Fruit fly (Drosophila melanogaster) whole organism, embryonic: ENCODE measurements around the gene CG10841.

Experiments
- Bdp1 ChIP-seq: fragments of 200-800 bp; sonication (Bioruptor generic); optimal IDR thresholded peaks from 3 replicates; lab custom pipeline; 2016; ENCODE audit warnings: missing biosample characterization, missing genetic modification characterization
- BtbVII ChIP-seq: fragments of 200-800 bp; sonication (Bioruptor generic); optimal IDR thresholded peaks from 3 replicates; lab custom pipeline; 2017; ENCODE audit warnings: missing biosample characterization, mild to moderate bottlenecking, missing genetic modification characterization
- CG1024 ChIP-seq: fragments of 200-800 bp; sonication (Bioruptor generic); IDR thresholded peaks from 2 replicates; pipeline ENCODE4 v1.3.6; 2022; ENCODE audit warnings: missing biosample characterization, missing genetic modification characterization
- CG10274 ChIP-seq: fragments of 200-800 bp; sonication (Bioruptor generic); optimal IDR thresholded peaks from 3 replicates; lab custom pipeline; 2017; ENCODE audit warnings: missing biosample characterization, mild to moderate bottlenecking, missing genetic modification characterization
- CG10543 ChIP-seq: fragments of 200-800 bp; sonication (Bioruptor generic); optimal IDR thresholded peaks from 3 replicates; lab custom pipeline; 2017; ENCODE audit warnings: missing biosample characterization, mild to moderate bottlenecking, missing genetic modification characterization, moderate library complexity
- CG12942 ChIP-seq: fragments of 200-800 bp; sonication (Bioruptor generic); optimal IDR thresholded peaks from 3 replicates; lab custom pipeline; 2016; ENCODE audit warnings: missing biosample characterization, missing genetic modification characterization
- CG13775 ChIP-seq: fragments of 200-800 bp; sonication (Bioruptor generic); optimal IDR thresholded peaks from 3 replicates; lab custom pipeline; 2017; ENCODE audit warnings: missing biosample characterization, mild to moderate bottlenecking, missing genetic modification characterization
- CG15479 ChIP-seq: fragments of 200-800 bp; sonication (Bioruptor generic); optimal IDR thresholded peaks from 3 replicates; lab custom pipeline; 2019; ENCODE audit warnings: missing biosample characterization, mild to moderate bottlenecking, missing genetic modification characterization, moderate library complexity
- CG17361 ChIP-seq: fragments of 200-800 bp; sonication (Bioruptor generic); IDR thresholded peaks from 3 replicates; pipeline ENCODE4 v1.3.6; 2022; ENCODE audit warnings: missing biosample characterization, missing genetic modification characterization
- CG17802 ChIP-seq: fragments of 200-800 bp; sonication (Bioruptor generic); optimal IDR thresholded peaks from 2 replicates; lab custom pipeline; 2018; ENCODE audit warnings: missing biosample characterization, mild to moderate bottlenecking, missing genetic modification characterization, moderate library complexity
- CG17829 ChIP-seq: fragments of 200-800 bp; optimal IDR thresholded peaks from 2 replicates; lab custom pipeline; 2019; ENCODE audit warnings: missing biosample characterization, mild to moderate bottlenecking, missing genetic modification characterization, moderate library complexity
- CG17912 ChIP-seq: fragments of 200-800 bp; sonication (Bioruptor generic); optimal IDR thresholded peaks from 2 replicates; lab custom pipeline; 2018; ENCODE audit warnings: missing biosample characterization, mild to moderate bottlenecking, missing genetic modification characterization
- CG2875 ChIP-seq: fragments of 200-800 bp; sonication (Bioruptor generic); optimal IDR thresholded peaks from 2 replicates; lab custom pipeline; 2017; ENCODE audit warnings: missing biosample characterization, mild to moderate bottlenecking, missing genetic modification characterization, missing genetic modification reagents
- CG30403 ChIP-seq: fragments of 200-800 bp; sonication (Bioruptor generic); optimal IDR thresholded peaks from 3 replicates; lab custom pipeline; 2016; ENCODE audit warnings: missing biosample characterization, missing genetic modification characterization
- CG30431 ChIP-seq: fragments of 200-800 bp; sonication (Bioruptor generic); optimal IDR thresholded peaks from 2 replicates; lab custom pipeline; 2017; ENCODE audit warnings: missing biosample characterization, missing genetic modification characterization
- CG33213 ChIP-seq: fragments of 200-800 bp; sonication (Bioruptor generic); optimal IDR thresholded peaks from 3 replicates; lab custom pipeline; 2016; ENCODE audit warnings: missing biosample characterization, missing genetic modification characterization
- CG3995 ChIP-seq: fragments of 200-800 bp; sonication (Bioruptor generic); optimal IDR thresholded peaks from 3 replicates; lab custom pipeline; 2016; ENCODE audit warnings: missing biosample characterization, missing genetic modification characterization
- CG5245 ChIP-seq: fragments of 200-800 bp; sonication (Bioruptor generic); optimal IDR thresholded peaks from 3 replicates; lab custom pipeline; 2016; ENCODE audit warnings: missing biosample characterization, missing genetic modification characterization
- Elba2 ChIP-seq: fragments of 200-800 bp; sonication (Bioruptor generic); optimal IDR thresholded peaks from 3 replicates; lab custom pipeline; 2016; ENCODE audit warnings: missing biosample characterization, missing genetic modification characterization
- Fer1 ChIP-seq: fragments of 200-800 bp; sonication (Bioruptor generic); optimal IDR thresholded peaks from 2 replicates; lab custom pipeline; 2017; ENCODE audit warnings: missing biosample characterization, mild to moderate bottlenecking, missing genetic modification characterization
- Fer3 ChIP-seq: fragments of 200-800 bp; sonication (Bioruptor generic); optimal IDR thresholded peaks from 2 replicates; lab custom pipeline; 2018; ENCODE audit warnings: missing biosample characterization, mild to moderate bottlenecking, missing genetic modification characterization, moderate library complexity
- H2.0 ChIP-seq: fragments of 200-800 bp; sonication (Bioruptor generic); IDR thresholded peaks from 2 replicates; pipeline ENCODE4 v1.3.6; 2022; ENCODE audit warnings: missing biosample characterization, missing genetic modification characterization
- HLH54F ChIP-seq: fragments of 200-800 bp; sonication (Bioruptor generic); optimal IDR thresholded peaks from 3 replicates; lab custom pipeline; 2016; ENCODE audit warnings: missing biosample characterization, missing genetic modification characterization
- Hand ChIP-seq: fragments of 200-800 bp; sonication (Bioruptor generic); optimal IDR thresholded peaks from 2 replicates; lab custom pipeline; 2017; ENCODE audit warnings: mild to moderate bottlenecking, missing biosample characterization, missing genetic modification reagents, missing genetic modification characterization
- Hsf ChIP-seq: fragments of 200-800 bp; sonication (Bioruptor generic); optimal IDR thresholded peaks from 3 replicates; lab custom pipeline; 2016; ENCODE audit warnings: missing biosample characterization, missing genetic modification characterization
- NC2α ChIP-seq: fragments of 200-800 bp; sonication (Bioruptor generic); optimal IDR thresholded peaks from 2 replicates; lab custom pipeline; 2016; ENCODE audit warnings: missing biosample characterization, missing genetic modification characterization
- NC2β ChIP-seq: fragments of 200-800 bp; sonication (Bioruptor generic); optimal IDR thresholded peaks from 2 replicates; lab custom pipeline; 2016; ENCODE audit warnings: missing biosample characterization, missing genetic modification characterization
- Oli ChIP-seq: fragments of 200-800 bp; sonication (Bioruptor generic); optimal IDR thresholded peaks from 2 replicates; lab custom pipeline; 2018; ENCODE audit warnings: missing biosample characterization, mild to moderate bottlenecking, missing genetic modification characterization, moderate library complexity
- Opbp ChIP-seq: fragments of 200-800 bp; sonication (Bioruptor generic); IDR thresholded peaks from 3 replicates; pipeline ENCODE4 v1.3.6; 2022; ENCODE audit warnings: missing biosample characterization, missing genetic modification characterization; ENCODE audit not compliant: partially characterized antibody
- Rfx ChIP-seq: fragments of 200-800 bp; sonication (Bioruptor generic); IDR thresholded peaks from 2 replicates; pipeline ENCODE4 v1.3.6; 2022; ENCODE audit warnings: missing biosample characterization, missing genetic modification characterization
- Rx ChIP-seq: fragments of 200-800 bp; sonication (Bioruptor generic); IDR thresholded peaks from 2 replicates; pipeline ENCODE4 v1.3.6; 2022; ENCODE audit warnings: missing biosample characterization, missing genetic modification characterization
- Sin3A ChIP-seq: fragments of >200 bp; optimal IDR thresholded peaks from 2 replicates; lab custom pipeline; 2018
- Spps ChIP-seq: fragments of 200-800 bp; sonication (Bioruptor generic); optimal IDR thresholded peaks from 2 replicates; lab custom pipeline; 2018; ENCODE audit warnings: missing biosample characterization, mild to moderate bottlenecking, missing genetic modification characterization
- Trl ChIP-seq, 3 experiments: fragments of >200 bp in 2 of 3; fragments of 200-800 bp in 1 of 3; sonication (Bioruptor generic) in 1 of 3; optimal IDR thresholded peaks; 2 replicates in 1 of 3; 3 replicates in 2 of 3; lab custom pipeline; 2016 to 2017; ENCODE audit warnings: missing biosample characterization in 1 of 3, missing genetic modification characterization in 1 of 3
- YL-1 ChIP-seq: fragments of 200-800 bp; sonication (Bioruptor generic); optimal IDR thresholded peaks from 3 replicates; lab custom pipeline; 2017; ENCODE audit warnings: missing biosample characterization, mild to moderate bottlenecking, missing genetic modification characterization
- ci ChIP-seq: fragments of 200-800 bp; sonication (Bioruptor generic); IDR thresholded peaks from 3 replicates; pipeline ENCODE4 v1.3.6; 2022; ENCODE audit warnings: missing biosample characterization, missing genetic modification characterization
- crc ChIP-seq: fragments of 200-800 bp; sonication (Bioruptor generic); optimal IDR thresholded peaks from 2 replicates; lab custom pipeline; 2016; ENCODE audit warnings: missing biosample characterization, missing genetic modification characterization
- eyg ChIP-seq: fragments of 200-800 bp; sonication (Bioruptor generic); optimal IDR thresholded peaks from 3 replicates; lab custom pipeline; 2016; ENCODE audit warnings: missing biosample characterization, missing genetic modification characterization
- fu2 ChIP-seq: fragments of 200-800 bp; sonication (Bioruptor generic); optimal IDR thresholded peaks from 2 replicates; lab custom pipeline; 2016; ENCODE audit warnings: missing biosample characterization, missing genetic modification characterization
- gsb ChIP-seq: fragments of 200-800 bp; sonication (Bioruptor generic); IDR thresholded peaks from 2 replicates; pipeline ENCODE4 v1.3.6; 2022; ENCODE audit warnings: missing biosample characterization, missing genetic modification characterization
- her ChIP-seq: fragments of 200-800 bp; sonication (Bioruptor generic); optimal IDR thresholded peaks from 2 replicates; lab custom pipeline; 2016; ENCODE audit warnings: missing biosample characterization, missing genetic modification characterization
- klu ChIP-seq: fragments of 200-800 bp; sonication (Bioruptor generic); IDR thresholded peaks from 2 replicates; pipeline ENCODE4 v1.3.6; 2022; ENCODE audit warnings: missing biosample characterization, missing genetic modification characterization
- knrl ChIP-seq: fragments of 200-800 bp; sonication (Bioruptor generic); IDR thresholded peaks from 3 replicates; pipeline ENCODE4 v1.3.6; 2022; ENCODE audit warnings: missing biosample characterization, missing genetic modification characterization; ENCODE audit not compliant: partially characterized antibody
- lilli ChIP-seq: fragments of 200-800 bp; sonication (Bioruptor generic); optimal IDR thresholded peaks from 3 replicates; lab custom pipeline; 2016; ENCODE audit warnings: missing biosample characterization, missing genetic modification characterization
- mam ChIP-seq: fragments of 200-800 bp; sonication (Bioruptor generic); optimal IDR thresholded peaks from 3 replicates; lab custom pipeline; 2016; ENCODE audit warnings: missing biosample characterization, missing genetic modification characterization
- nerfin-1 ChIP-seq: fragments of 200-800 bp; sonication (Bioruptor generic); optimal IDR thresholded peaks from 3 replicates; lab custom pipeline; 2019; ENCODE audit warnings: missing biosample characterization, mild to moderate bottlenecking, missing genetic modification characterization, moderate library complexity
- pros ChIP-seq: fragments of 200-800 bp; sonication (Bioruptor generic); optimal IDR thresholded peaks from 3 replicates; lab custom pipeline; 2019; ENCODE audit warnings: missing biosample characterization, mild to moderate bottlenecking, missing genetic modification characterization, moderate library complexity
- tin ChIP-seq: fragments of 200-800 bp; sonication (Bioruptor generic); optimal IDR thresholded peaks from 3 replicates; lab custom pipeline; 2016; ENCODE audit warnings: missing biosample characterization, missing genetic modification characterization
- tio ChIP-seq: fragments of 200-800 bp; sonication (Bioruptor generic); optimal IDR thresholded peaks from 2 replicates; lab custom pipeline; 2017; ENCODE audit warnings: missing biosample characterization, missing genetic modification characterization, inconsistent platforms
- tx ChIP-seq: fragments of 200-800 bp; sonication (Bioruptor generic); optimal IDR thresholded peaks from 2 replicates; lab custom pipeline; 2016; ENCODE audit warnings: missing biosample characterization, missing genetic modification characterization
- unc-4 ChIP-seq: fragments of 200-800 bp; sonication (Bioruptor generic); IDR thresholded peaks from 2 replicates; pipeline ENCODE4 v1.3.6; 2022; ENCODE audit warnings: missing biosample characterization, missing genetic modification characterization; ENCODE audit not compliant: partially characterized antibody

Gene CG10841

dm6 chr3R:13645874-13646370 lies 14.2 kb downstream of the CG10841 start, which contains the start of gene sqd (continued):
- peak; percentile 18 for TF ChIP-seq CG3995 (GFP tag; lab: Kevin White, UChicago)
- TF ChIP-seq Opbp = no peak
- peak; percentile 74 for TF ChIP-seq YL-1 (GFP tag; lab: Kevin White, UChicago)
- TF ChIP-seq CG2875 (GFP tag; lab: Kevin White, UChicago) = no peak
- TF ChIP-seq NC2α (GFP tag; lab: Kevin White, UChicago) = peak; percentile 18
- TF ChIP-seq CG33213 (GFP tag; lab: Kevin White, UChicago) = peak; percentile 60
- TF ChIP-seq knrl = no peak
- no peak for TF ChIP-seq CG1024 (GFP tag; lab: Robert Waterston, UW)
- peak; percentile 56 for TF ChIP-seq Fer3 (tag; lab: Kevin White, UChicago)
- TF ChIP-seq ci = peak; percentile 65; the same call in 1 of the 3 replicates
- TF ChIP-seq fu2 = peak; percentile 29
- no peak for TF ChIP-seq Elba2 (GFP tag; lab: Kevin White, UChicago)
- peak; percentile 59 for TF ChIP-seq BtbVII (GFP tag; lab: Kevin White, UChicago)
- no peak for TF ChIP-seq gsb (GFP tag; lab: Robert Waterston, UW)
- no peak for TF ChIP-seq H2.0 (GFP tag; lab: Robert Waterston, UW)
- no peak for TF ChIP-seq Hand (GFP tag; lab: Kevin White, UChicago)
- peak; percentile 63; the same call in 1 of the 2 replicates for TF ChIP-seq Rfx (GFP tag; lab: Robert Waterston, UW)
- peak; percentile 69 for TF ChIP-seq NC2β
- TF ChIP-seq pros (GFP tag; lab: Kevin White, UChicago) = no peak
- TF ChIP-seq CG15479 (GFP tag; lab: Kevin White, UChicago) = no peak
- TF ChIP-seq CG17361 (GFP tag; lab: Robert Waterston, UW) = no peak
- TF ChIP-seq Sin3A (lab: Kevin White, UChicago) = peak; percentile 25
- peak; percentile 29 for TF ChIP-seq CG17829
- peak; percentile 97 for TF ChIP-seq CG17802 (tag; lab: Kevin White, UChicago)
- TF ChIP-seq crc = no peak
- peak; percentile 62 for TF ChIP-seq CG10543 (GFP tag; lab: Kevin White, UChicago)
- TF ChIP-seq Oli = peak; percentile 35
- peak; percentile 35 for TF ChIP-seq her (GFP tag; lab: Kevin White, UChicago)
- peak; percentile 32 for TF ChIP-seq HLH54F
- no peak for TF ChIP-seq tio (GFP tag; lab: Kevin White, UChicago)
- TF ChIP-seq Fer1 = peak; percentile 30
- peak; percentile 31 for TF ChIP-seq tin (GFP tag; lab: Kevin White, UChicago)
- no peak for TF ChIP-seq CG30431 (GFP tag; lab: Kevin White, UChicago)
- no peak for TF ChIP-seq Rx (GFP tag; lab: Robert Waterston, UW)
- TF ChIP-seq CG13775 = peak; percentile 50
- peak; percentile 45 for TF ChIP-seq mam (GFP tag; lab: Kevin White, UChicago)
- no peak for TF ChIP-seq Trl (optimal IDR thresholded peaks at IDR 0.05; lab: Kevin White, UChicago)
- peak; percentile 9 for TF ChIP-seq Trl (GFP tag; optimal IDR thresholded peaks at IDR 0.05; lab: Kevin White, UChicago)
- TF ChIP-seq CG12942 (GFP tag; lab: Kevin White, UChicago) = no peak
- no peak for TF ChIP-seq Bdp1 (GFP tag; lab: Kevin White, UChicago)
- TF ChIP-seq CG10274 = peak; percentile 42
- TF ChIP-seq eyg (GFP tag; lab: Kevin White, UChicago) = no peak
- no peak for TF ChIP-seq CG5245 (GFP tag; lab: Kevin White, UChicago)
- no peak for TF ChIP-seq Spps (tag; lab: Kevin White, UChicago)
- no peak for TF ChIP-seq tx (GFP tag; lab: Kevin White, UChicago)
- TF ChIP-seq nerfin-1 = peak; percentile 45
- TF ChIP-seq CG17912 (GFP tag; lab: Kevin White, UChicago) = peak; percentile 22
- no peak for TF ChIP-seq klu (GFP tag; lab: Robert Waterston, UW)
- peak; percentile 32 for TF ChIP-seq Hsf
- peak; percentile 56 for TF ChIP-seq lilli
- TF ChIP-seq unc-4 (GFP tag; lab: Robert Waterston, UW) = no peak
- TF ChIP-seq CG30403 = peak; percentile 40
